Fruit fly (Drosophila melanogaster) whole organism, adult: ENCODE data around the gene CG42300.

Source experiments
- CG11617 ChIP-seq: fragments of 200-800 bp; sonication (Bioruptor generic); optimal IDR thresholded peaks from 2 replicates; lab custom pipeline; 2017; ENCODE audit warnings: mild to moderate bottlenecking, missing biosample characterization, missing genetic modification reagents, missing genetic modification characterization
- CG12768 ChIP-seq: fragments of 200-800 bp; sonication (Bioruptor generic); optimal IDR thresholded peaks from 2 replicates; lab custom pipeline; 2017; ENCODE audit warnings: missing biosample characterization, missing genetic modification characterization, mild to moderate bottlenecking, moderate library complexity, missing genetic modification reagents
- CG14711 ChIP-seq: fragments of 200-800 bp; sonication (Bioruptor generic); optimal IDR thresholded peaks from 2 replicates; lab custom pipeline; 2018; ENCODE audit warnings: missing biosample characterization, mild to moderate bottlenecking, missing genetic modification characterization, moderate library complexity
- CG1620 ChIP-seq: fragments of 200-800 bp; sonication (Bioruptor generic); optimal IDR thresholded peaks from 2 replicates; lab custom pipeline; 2016; ENCODE audit warnings: missing biosample characterization, missing genetic modification characterization
- CG5204 ChIP-seq: fragments of 200-800 bp; sonication (Bioruptor generic); optimal IDR thresholded peaks from 2 replicates; lab custom pipeline; 2016; ENCODE audit warnings: missing biosample characterization, missing genetic modification characterization
- CG7045 ChIP-seq: fragments of 200-800 bp; sonication (Bioruptor generic); optimal IDR thresholded peaks from 2 replicates; lab custom pipeline; 2017; ENCODE audit warnings: missing biosample characterization, mild to moderate bottlenecking, missing genetic modification characterization
- CG7101 ChIP-seq: fragments of 200-800 bp; sonication (Bioruptor generic); optimal IDR thresholded peaks from 2 replicates; lab custom pipeline; 2018; ENCODE audit warnings: missing biosample characterization, mild to moderate bottlenecking, missing genetic modification characterization, moderate library complexity
- Clk ChIP-seq: fragments of 200-800 bp; sonication (Bioruptor generic); optimal IDR thresholded peaks from 2 replicates; lab custom pipeline; 2017; ENCODE audit warnings: missing biosample characterization, missing genetic modification characterization
- Crg-1 ChIP-seq: fragments of 200-800 bp; sonication (Bioruptor generic); optimal IDR thresholded peaks from 2 replicates; lab custom pipeline; 2016; ENCODE audit warnings: missing biosample characterization, missing genetic modification characterization
- Hr96 ChIP-seq: fragments of 200-800 bp; sonication (Bioruptor generic); optimal IDR thresholded peaks from 2 replicates; lab custom pipeline; 2016; ENCODE audit warnings: missing biosample characterization, missing genetic modification characterization
- Mnt ChIP-seq: fragments of 200-800 bp; sonication (Bioruptor generic); optimal IDR thresholded peaks from 2 replicates; lab custom pipeline; 2016; ENCODE audit warnings: missing biosample characterization, mild to moderate bottlenecking, missing genetic modification characterization
- bab1 ChIP-seq: fragments of 200-800 bp; sonication (Bioruptor generic); optimal IDR thresholded peaks from 3 replicates; lab custom pipeline; 2019; ENCODE audit warnings: missing biosample characterization, mild to moderate bottlenecking, missing genetic modification characterization, moderate library complexity
- cic ChIP-seq: fragments of 200-800 bp; sonication (Bioruptor generic); optimal IDR thresholded peaks from 2 replicates; lab custom pipeline; 2017; ENCODE audit warnings: missing biosample characterization, mild to moderate bottlenecking, missing genetic modification characterization, moderate library complexity
- cnc ChIP-seq, 2 experiments: fragments of >200 bp; optimal IDR thresholded peaks; 2 replicates each; lab custom pipeline; 2017
- kay ChIP-seq: fragments of 200-800 bp; sonication (Bioruptor generic); peaks from one replicate; lab custom pipeline; 2016; ENCODE audit warnings: missing biosample characterization, missing genetic modification characterization, borderline replicate concordance
- ovo ChIP-seq: fragments of 200-800 bp; sonication (Bioruptor generic); optimal IDR thresholded peaks from 2 replicates; lab custom pipeline; 2016; ENCODE audit warnings: missing biosample characterization, missing genetic modification characterization
- pad ChIP-seq: fragments of 200-800 bp; sonication (Bioruptor generic); optimal IDR thresholded peaks from 3 replicates; lab custom pipeline; 2017; ENCODE audit warnings: missing biosample characterization, missing genetic modification characterization, mild to moderate bottlenecking, moderate library complexity, missing genetic modification reagents
- tj ChIP-seq: fragments of 200-800 bp; sonication (Bioruptor generic); optimal IDR thresholded peaks from 3 replicates; lab custom pipeline; 2017; ENCODE audit warnings: missing biosample characterization, mild to moderate bottlenecking, missing genetic modification characterization, moderate library complexity
- toe ChIP-seq: fragments of 200-800 bp; sonication (Bioruptor generic); optimal IDR thresholded peaks from 2 replicates; lab custom pipeline; 2016; ENCODE audit warnings: missing biosample characterization, missing genetic modification characterization

The CG42300 gene

dm6 chrX:15555945-15556344 lies at the start of gene CG42300:
CG42300 (minus strand) TSS chrX:15556045.
- no peak for TF ChIP-seq Hr96 (GFP tag; lab: Kevin White, UChicago)
- TF ChIP-seq CG1620 (GFP tag; lab: Kevin White, UChicago), result no peak
- no peak for TF ChIP-seq CG14711
- TF ChIP-seq Mnt (GFP tag; lab: Kevin White, UChicago), result no peak
- no peak for TF ChIP-seq toe (GFP tag; lab: Kevin White, UChicago)
- TF ChIP-seq CG7045 (GFP tag; lab: Kevin White, UChicago), result no peak
- TF ChIP-seq bab1 (GFP tag; lab: Kevin White, UChicago), result no peak
- no peak for TF ChIP-seq CG12768 (GFP tag; lab: Kevin White, UChicago)
- no peak for TF ChIP-seq cnc (optimal IDR thresholded peaks at IDR 0.05; lab: Kevin White, UChicago)
- no peak for TF ChIP-seq CG11617 (GFP tag; lab: Kevin White, UChicago)
- no peak for TF ChIP-seq CG7101

- TF ChIP-seq ovo (GFP tag; lab: Kevin White, UChicago) (peak; percentile 23), CG7101 (peak; percentile 18), Hr96 (GFP tag; lab: Kevin White, UChicago) (no peak)
Observed at dm6 chrX:15602438-15602837, 46.6 kb upstream of the CG42300 start.

DNA sequence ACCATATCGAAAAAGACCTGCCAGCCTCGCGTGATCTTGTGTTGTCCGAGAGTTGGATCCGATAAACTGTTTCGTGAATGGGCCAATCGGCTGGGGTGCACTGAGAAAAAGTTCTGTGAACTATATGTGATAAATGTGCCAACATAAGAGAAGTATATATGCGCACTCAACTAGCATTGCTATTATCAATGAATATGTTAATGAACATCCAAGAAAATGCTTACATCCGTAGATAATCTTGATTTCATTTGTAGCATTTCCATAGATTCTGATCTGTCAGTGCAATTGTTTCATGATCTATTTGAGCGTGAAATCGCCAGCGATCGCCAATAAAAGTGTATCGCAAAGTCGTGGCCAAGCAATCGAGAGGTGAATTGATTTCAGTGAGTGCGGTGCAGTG lies 45.4 kb upstream of the CG42300 start:
- TF ChIP-seq CG7101 (no peak), pad (no peak), cnc (optimal IDR thresholded peaks at IDR 0.05; lab: Kevin White, UChicago) (no peak), CG7045 (GFP tag; lab: Kevin White, UChicago) (no peak), CG1620 (GFP tag; lab: Kevin White, UChicago) (no peak), cic (GFP tag; lab: Kevin White, UChicago) (no peak), CG11617 (GFP tag; lab: Kevin White, UChicago) (no peak), bab1 (GFP tag; lab: Kevin White, UChicago) (no peak), toe (GFP tag; lab: Kevin White, UChicago) (no peak), Clk (GFP tag; lab: Kevin White, UChicago) (no peak), CG12768 (GFP tag; lab: Kevin White, UChicago) (no peak)

DNA sequence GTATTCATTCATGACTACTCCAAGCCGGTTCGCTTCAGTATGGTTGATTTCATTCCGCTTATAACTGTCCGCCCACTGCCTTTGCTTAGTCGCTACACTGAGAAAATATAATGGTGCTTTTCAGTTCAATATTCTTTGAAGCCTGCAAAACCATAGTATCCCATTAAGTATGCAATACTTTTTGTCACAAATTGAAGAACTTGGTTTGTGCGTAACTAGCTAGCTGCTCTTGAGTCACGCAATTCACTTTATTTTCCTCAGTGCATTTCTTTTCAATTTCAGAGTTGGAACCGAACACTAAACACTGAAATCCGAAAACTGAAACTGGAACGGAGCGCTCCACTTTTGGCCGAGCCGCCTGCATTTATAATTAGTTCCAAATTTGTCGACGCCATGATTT lies 43.9 kb upstream of the CG42300 start:
- TF ChIP-seq Mnt (GFP tag; lab: Kevin White, UChicago), result no peak

DNA sequence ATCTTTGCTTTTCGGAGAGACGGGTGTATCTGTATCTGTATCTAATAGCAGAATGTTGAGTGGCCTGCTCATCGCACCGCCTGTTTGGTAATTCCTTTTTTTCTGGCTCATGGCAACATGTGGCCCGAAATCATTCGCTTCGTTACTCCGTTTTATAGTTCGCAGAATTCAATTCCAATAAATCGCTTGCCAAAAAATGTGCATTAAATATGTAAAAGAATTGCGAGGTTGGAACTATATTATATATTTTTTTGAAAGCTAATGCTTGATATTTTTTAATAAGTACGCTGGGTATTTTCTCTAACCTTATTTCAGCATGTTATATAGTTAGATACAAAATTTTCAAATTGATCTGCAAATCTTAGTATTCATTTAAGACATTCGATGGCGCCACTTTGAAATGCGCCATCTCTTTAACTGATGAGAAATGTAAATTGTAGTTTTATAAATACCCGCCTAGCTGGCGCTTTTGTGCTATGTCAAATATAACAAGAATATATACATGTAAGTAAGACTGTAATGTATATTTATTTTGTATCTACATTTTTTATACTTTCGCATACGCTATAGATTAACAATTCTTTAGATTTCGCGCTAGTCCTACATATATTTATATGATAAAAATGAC lies 38.5 kb upstream of the CG42300 start:
- no peak for TF ChIP-seq Crg-1 (GFP tag; lab: Kevin White, UChicago)
- TF ChIP-seq Clk (GFP tag; lab: Kevin White, UChicago), result no peak
- peak; percentile 4 for TF ChIP-seq Mnt (GFP tag; lab: Kevin White, UChicago)
- peak; percentile 59 for TF ChIP-seq CG1620 (GFP tag; lab: Kevin White, UChicago)

DNA sequence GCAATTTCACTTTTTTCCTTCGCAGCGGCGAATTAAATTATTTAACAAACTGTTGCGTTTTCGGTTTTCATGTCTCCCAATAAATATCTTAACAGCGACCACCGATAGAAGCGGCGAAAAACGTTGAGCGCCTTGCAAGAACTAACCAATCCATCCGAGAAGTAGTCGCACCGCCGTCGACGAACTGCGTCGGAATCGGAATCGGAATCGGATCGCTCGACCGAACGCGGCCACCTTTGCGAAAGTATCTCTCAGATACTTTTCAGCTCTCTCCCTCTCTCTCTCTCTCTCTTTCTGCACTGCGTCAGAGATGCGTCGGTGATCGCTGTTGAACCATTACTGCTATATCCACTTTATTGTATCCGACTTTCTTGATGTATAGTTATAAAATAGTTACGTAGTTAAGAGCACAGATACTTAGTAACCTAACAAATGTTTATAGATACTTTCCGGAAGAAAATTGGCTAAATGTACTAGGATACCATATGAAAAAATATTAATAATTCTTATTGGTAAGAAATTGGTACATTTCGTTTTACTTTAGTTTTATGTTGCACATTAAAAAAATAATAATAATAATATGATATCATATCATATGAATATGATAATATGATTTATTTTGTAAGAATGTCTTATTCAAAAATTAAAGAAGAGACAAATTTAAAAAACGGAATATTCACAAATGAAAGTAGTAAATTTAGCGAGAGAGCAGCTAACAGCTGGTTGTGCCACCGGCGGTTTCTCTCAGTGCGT lies 37.8 kb upstream of the CG42300 start, which contains the start of gene Chsy:
Gene Chsy, minus strand, starts transcription at position 58 of the 753 bp plus-strand sequence.
- TF ChIP-seq CG12768 (GFP tag; lab: Kevin White, UChicago), result no peak
- peak; percentile 42 for TF ChIP-seq Hr96 (GFP tag; lab: Kevin White, UChicago)
- TF ChIP-seq Mnt (GFP tag; lab: Kevin White, UChicago), result peak; percentile 38
- TF ChIP-seq Crg-1 (GFP tag; lab: Kevin White, UChicago), result no peak
- no peak for TF ChIP-seq tj (GFP tag; lab: Kevin White, UChicago)

DNA sequence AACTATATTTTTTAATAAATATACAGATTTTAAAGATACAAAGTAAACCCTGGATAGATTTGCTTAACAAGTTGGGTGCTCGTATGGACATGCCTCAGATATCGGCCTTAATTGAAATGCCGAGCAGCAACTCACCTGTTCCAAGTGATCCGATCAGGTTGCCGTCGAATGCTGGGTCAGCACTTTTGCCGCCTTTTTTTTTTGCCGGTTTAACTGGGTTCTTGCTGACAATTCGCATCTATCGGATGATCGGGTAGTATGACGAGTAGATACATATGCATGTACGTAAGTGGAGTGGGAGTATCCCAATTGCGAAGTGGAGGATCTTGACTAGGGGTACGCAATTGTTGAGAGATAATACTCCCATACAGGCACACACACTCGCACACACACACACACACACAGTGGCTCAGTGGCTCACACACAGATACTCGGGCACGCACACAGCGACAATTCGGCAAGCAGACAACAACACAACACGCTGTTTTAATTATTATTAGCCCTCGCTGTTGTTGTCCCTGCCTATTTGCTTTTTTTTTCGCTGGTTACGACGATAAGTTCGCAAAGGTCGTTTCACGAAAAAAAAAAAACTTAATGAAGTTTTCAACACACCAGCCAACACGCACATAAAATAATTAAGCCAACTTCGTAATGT lies 37.1 kb upstream of the CG42300 start:
- TF ChIP-seq CG12768 (GFP tag; lab: Kevin White, UChicago) (no peak), Crg-1 (GFP tag; lab: Kevin White, UChicago) (no peak), CG14711 (no peak), CG5204 (no peak), pad (no peak), CG11617 (GFP tag; lab: Kevin White, UChicago) (no peak), Mnt (GFP tag; lab: Kevin White, UChicago) (peak; percentile 32), kay (no peak), CG7101 (no peak), CG7045 (GFP tag; lab: Kevin White, UChicago) (no peak), tj (GFP tag; lab: Kevin White, UChicago) (peak; percentile 97)
